Fruit fly (Drosophila melanogaster) whole organism, embryonic: ENCODE data around the gene CG8673.

Source experiments
- Atf-2 ChIP-seq: fragments of 200-800 bp; sonication (Bioruptor generic); optimal IDR thresholded peaks from 2 replicates; lab custom pipeline; 2016; ENCODE audit warnings: missing biosample characterization, missing genetic modification characterization
- Atf3 ChIP-seq: fragments of 200-800 bp; sonication (Bioruptor generic); optimal IDR thresholded peaks from 3 replicates; lab custom pipeline; 2016; ENCODE audit warnings: missing biosample characterization, missing genetic modification characterization
- B-H1 ChIP-seq: fragments of 200-800 bp; sonication (Bioruptor generic); IDR thresholded peaks from 3 replicates; pipeline ENCODE4 v1.3.6; 2022; ENCODE audit warnings: missing biosample characterization, missing genetic modification characterization
- CG10267 ChIP-seq: fragments of 200-800 bp; sonication (Bioruptor generic); optimal IDR thresholded peaks from 2 replicates; lab custom pipeline; 2018; ENCODE audit warnings: missing biosample characterization, mild to moderate bottlenecking, missing genetic modification characterization, moderate library complexity
- CG10321 ChIP-seq: fragments of 200-800 bp; sonication (Bioruptor generic); IDR thresholded peaks from 2 replicates; pipeline ENCODE4 v1.3.6; 2022; ENCODE audit warnings: missing biosample characterization, missing genetic modification characterization
- CG10654 ChIP-seq: fragments of 200-800 bp; sonication (Bioruptor generic); optimal IDR thresholded peaks from 2 replicates; lab custom pipeline; 2016; ENCODE audit warnings: missing biosample characterization, missing genetic modification characterization
- CG11504 ChIP-seq: fragments of 200-800 bp; sonication (Bioruptor generic); optimal IDR thresholded peaks from 3 replicates; lab custom pipeline; 2019; ENCODE audit warnings: missing biosample characterization, mild to moderate bottlenecking, missing genetic modification characterization, moderate library complexity
- CG11560 ChIP-seq: fragments of 200-800 bp; sonication (Bioruptor generic); IDR thresholded peaks from 3 replicates; pipeline ENCODE4 v1.3.6; 2022; ENCODE audit warnings: missing biosample characterization, missing genetic modification characterization
- CG11695 ChIP-seq: fragments of 200-800 bp; sonication (Bioruptor generic); IDR thresholded peaks from 3 replicates; pipeline ENCODE4 v1.3.6; 2022; ENCODE audit warnings: missing biosample characterization, missing genetic modification characterization
- CG11723 ChIP-seq: fragments of 200-800 bp; sonication (Bioruptor generic); optimal IDR thresholded peaks from 2 replicates; lab custom pipeline; 2017; ENCODE audit warnings: missing biosample characterization, mild to moderate bottlenecking, missing genetic modification characterization
- CG12071 ChIP-seq: fragments of 200-800 bp; sonication (Bioruptor generic); optimal IDR thresholded peaks from 3 replicates; lab custom pipeline; 2018; ENCODE audit warnings: missing biosample characterization, mild to moderate bottlenecking, missing genetic modification characterization
- CG12236 ChIP-seq: fragments of 200-800 bp; sonication (Bioruptor generic); optimal IDR thresholded peaks from 2 replicates; lab custom pipeline; 2016; ENCODE audit warnings: missing biosample characterization, missing genetic modification characterization
- CG14710 ChIP-seq: fragments of 200-800 bp; sonication (Bioruptor generic); optimal IDR thresholded peaks from 3 replicates; lab custom pipeline; 2019; ENCODE audit warnings: missing biosample characterization, mild to moderate bottlenecking, missing genetic modification characterization, moderate library complexity
- CG15073 ChIP-seq: fragments of 200-800 bp; sonication (Bioruptor generic); optimal IDR thresholded peaks from 2 replicates; lab custom pipeline; 2016; ENCODE audit warnings: missing biosample characterization, missing genetic modification characterization
- CG1603 ChIP-seq: fragments of 200-800 bp; sonication (Bioruptor generic); optimal IDR thresholded peaks from 2 replicates; lab custom pipeline; 2019; ENCODE audit warnings: missing biosample characterization, mild to moderate bottlenecking, missing genetic modification characterization, moderate library complexity
- CG16815 ChIP-seq: fragments of 200-800 bp; sonication (Bioruptor generic); optimal IDR thresholded peaks from 3 replicates; lab custom pipeline; 2017; ENCODE audit warnings: missing biosample characterization, mild to moderate bottlenecking, missing genetic modification characterization
- CG2889 ChIP-seq: fragments of 200-800 bp; sonication (Bioruptor generic); IDR thresholded peaks from 3 replicates; pipeline ENCODE4 v1.3.6; 2022; ENCODE audit warnings: missing biosample characterization, missing genetic modification characterization
- CG32767 ChIP-seq: fragments of 200-800 bp; sonication (Bioruptor generic); IDR thresholded peaks from 2 replicates; pipeline ENCODE4 v1.3.6; 2022; ENCODE audit warnings: missing biosample characterization, missing genetic modification characterization
- CG3847 ChIP-seq: fragments of 200-800 bp; sonication (Bioruptor generic); IDR thresholded peaks from 2 replicates; pipeline ENCODE4 v1.3.6; 2022; ENCODE audit warnings: missing biosample characterization, missing genetic modification characterization
- CG42726 ChIP-seq: fragments of 200-800 bp; sonication (Bioruptor generic); IDR thresholded peaks from 2 replicates; pipeline ENCODE4 v1.3.6; 2022; ENCODE audit warnings: missing biosample characterization, missing genetic modification characterization; ENCODE audit not compliant: partially characterized antibody
- CG4360 ChIP-seq: fragments of 200-800 bp; sonication (Bioruptor generic); IDR thresholded peaks from 2 replicates; pipeline ENCODE4 v1.3.6; 2022; ENCODE audit warnings: missing biosample characterization, missing genetic modification characterization
- CG6791 ChIP-seq: fragments of 200-800 bp; sonication (Bioruptor generic); IDR thresholded peaks from 3 replicates; pipeline ENCODE4 v1.3.6; 2022; ENCODE audit warnings: missing biosample characterization, missing genetic modification characterization; ENCODE audit not compliant: partially characterized antibody
- CG6854 ChIP-seq: fragments of 200-800 bp; sonication (Bioruptor generic); optimal IDR thresholded peaks from 3 replicates; lab custom pipeline; 2017; ENCODE audit warnings: missing biosample characterization, mild to moderate bottlenecking, missing genetic modification characterization
- CG7271 ChIP-seq: fragments of 200-800 bp; sonication (Bioruptor generic); optimal IDR thresholded peaks from 2 replicates; lab custom pipeline; 2018; ENCODE audit warnings: missing biosample characterization, mild to moderate bottlenecking, missing genetic modification characterization, moderate library complexity
- CG8388 ChIP-seq: fragments of 200-800 bp; sonication (Bioruptor generic); optimal IDR thresholded peaks from 2 replicates; lab custom pipeline; 2019; ENCODE audit warnings: missing biosample characterization, mild to moderate bottlenecking, missing genetic modification characterization, moderate library complexity
- CG8478 ChIP-seq: fragments of >200 bp; optimal IDR thresholded peaks from 2 replicates; lab custom pipeline; 2018
- CG8924 ChIP-seq: fragments of 200-800 bp; optimal IDR thresholded peaks from 3 replicates; lab custom pipeline; 2019; ENCODE audit warnings: missing biosample characterization, mild to moderate bottlenecking, missing genetic modification characterization, moderate library complexity
- CG9876 ChIP-seq: fragments of 200-800 bp; sonication (Bioruptor generic); optimal IDR thresholded peaks from 2 replicates; lab custom pipeline; 2016; ENCODE audit warnings: missing biosample characterization, missing genetic modification characterization
- D ChIP-seq, 2 experiments: fragments of 200-800 bp in 1 of 2; fragments of >200 bp in 1 of 2; sonication (Bioruptor generic) in 1 of 2; optimal IDR thresholded peaks; 2 replicates in 1 of 2; 3 replicates in 1 of 2; lab custom pipeline; 2017; ENCODE audit warnings: mild to moderate bottlenecking in 1 of 2, missing biosample characterization in 1 of 2, missing genetic modification characterization in 1 of 2, missing genetic modification reagents in 1 of 2
- Dp ChIP-seq: fragments of 200-800 bp; sonication (Bioruptor generic); optimal IDR thresholded peaks from 2 replicates; lab custom pipeline; 2018; ENCODE audit warnings: missing biosample characterization, mild to moderate bottlenecking, missing genetic modification characterization, moderate library complexity
- E2f1 ChIP-seq: fragments of 200-800 bp; sonication (Bioruptor generic); IDR thresholded peaks from 2 replicates; pipeline ENCODE4 v1.3.6; 2022; ENCODE audit warnings: missing biosample characterization, missing genetic modification characterization
- E2f2 ChIP-seq: fragments of 200-800 bp; sonication (Bioruptor generic); IDR thresholded peaks from 2 replicates; pipeline ENCODE4 v1.3.6; 2022; ENCODE audit warnings: missing biosample characterization, missing genetic modification characterization
- ERR ChIP-seq: fragments of 200-800 bp; sonication (Bioruptor generic); optimal IDR thresholded peaks from 2 replicates; lab custom pipeline; 2016; ENCODE audit warnings: missing biosample characterization, missing genetic modification characterization
- Fer3 ChIP-seq: fragments of 200-800 bp; sonication (Bioruptor generic); optimal IDR thresholded peaks from 2 replicates; lab custom pipeline; 2018; ENCODE audit warnings: missing biosample characterization, mild to moderate bottlenecking, missing genetic modification characterization, moderate library complexity
- GATAe ChIP-seq: fragments of 200-800 bp; sonication (Bioruptor generic); conservative IDR thresholded peaks from 2 replicates; pipeline ENCODE4 v1.3.6; 2022; ENCODE audit warnings: missing biosample characterization, missing genetic modification characterization
- Hr78 ChIP-seq, 2 experiments: fragments of 200-800 bp in 1 of 2; fragments of >200 bp in 1 of 2; sonication (Bioruptor generic) in 1 of 2; optimal IDR thresholded peaks; 2 replicates each; lab custom pipeline; 2017 to 2019; ENCODE audit warnings: missing biosample characterization in 2 of 2, missing genetic modification characterization in 2 of 2, mild to moderate bottlenecking in 1 of 2, moderate library complexity in 1 of 2
- Kr ChIP-seq: fragments of 200-800 bp; sonication (Bioruptor generic); optimal IDR thresholded peaks from 2 replicates; lab custom pipeline; 2017; ENCODE audit warnings: missing biosample characterization, mild to moderate bottlenecking, missing genetic modification characterization
- Nf-YC ChIP-seq: fragments of 200-800 bp; optimal IDR thresholded peaks from 3 replicates; lab custom pipeline; 2019; ENCODE audit warnings: missing biosample characterization, mild to moderate bottlenecking, missing genetic modification characterization, moderate library complexity
- Sox100B ChIP-seq: fragments of 200-800 bp; sonication (Bioruptor generic); optimal IDR thresholded peaks from 3 replicates; lab custom pipeline; 2018; ENCODE audit warnings: missing biosample characterization, mild to moderate bottlenecking, missing genetic modification characterization
- btn ChIP-seq: fragments of 200-800 bp; sonication (Bioruptor generic); optimal IDR thresholded peaks from 2 replicates; lab custom pipeline; 2016; ENCODE audit warnings: missing biosample characterization, missing genetic modification characterization
- ci ChIP-seq: fragments of 200-800 bp; sonication (Bioruptor generic); IDR thresholded peaks from 3 replicates; pipeline ENCODE4 v1.3.6; 2022; ENCODE audit warnings: missing biosample characterization, missing genetic modification characterization
- exex ChIP-seq: fragments of 200-800 bp; sonication (Bioruptor generic); optimal IDR thresholded peaks from 4 replicates; lab custom pipeline; 2018; ENCODE audit warnings: missing biosample characterization, mild to moderate bottlenecking, missing genetic modification characterization, moderate library complexity
- gce ChIP-seq: fragments of 200-800 bp; sonication (Bioruptor generic); IDR thresholded peaks from 3 replicates; pipeline ENCODE4 v1.3.6; 2022; ENCODE audit warnings: missing biosample characterization, missing genetic modification characterization
- gfzf ChIP-seq: fragments of 200-800 bp; sonication (Bioruptor generic); optimal IDR thresholded peaks from 2 replicates; lab custom pipeline; 2016; ENCODE audit warnings: missing biosample characterization, mild to moderate bottlenecking, missing genetic modification characterization, moderate library complexity
- nom ChIP-seq: fragments of 200-800 bp; sonication (Bioruptor generic); optimal IDR thresholded peaks from 2 replicates; lab custom pipeline; 2017; ENCODE audit warnings: missing biosample characterization, missing genetic modification characterization, mild to moderate bottlenecking, moderate library complexity, missing genetic modification reagents
- onecut ChIP-seq: fragments of 200-800 bp; sonication (Bioruptor generic); IDR thresholded peaks from 2 replicates; pipeline ENCODE4 v1.3.6; 2022; ENCODE audit warnings: missing biosample characterization, missing genetic modification characterization
- pzg ChIP-seq: fragments of 200-800 bp; sonication (Bioruptor generic); optimal IDR thresholded peaks from 3 replicates; lab custom pipeline; 2018; ENCODE audit warnings: missing biosample characterization, mild to moderate bottlenecking, missing genetic modification characterization, moderate library complexity
- sob ChIP-seq: fragments of 200-800 bp; sonication (Bioruptor generic); IDR thresholded peaks from 2 replicates; pipeline ENCODE4 v1.3.6; 2022; ENCODE audit warnings: missing biosample characterization, missing genetic modification characterization
- sqz ChIP-seq: fragments of 200-800 bp; sonication (Bioruptor generic); optimal IDR thresholded peaks from 3 replicates; lab custom pipeline; 2018; ENCODE audit warnings: missing biosample characterization, mild to moderate bottlenecking, missing genetic modification characterization
- ssp ChIP-seq: fragments of 200-800 bp; sonication (Bioruptor generic); IDR thresholded peaks from 2 replicates; pipeline ENCODE4 v1.3.6; 2022; ENCODE audit warnings: missing biosample characterization, missing genetic modification characterization
- yki ChIP-seq: fragments of >200 bp; optimal IDR thresholded peaks from 3 replicates; lab custom pipeline; 2018

The CG8673 gene

DNA sequence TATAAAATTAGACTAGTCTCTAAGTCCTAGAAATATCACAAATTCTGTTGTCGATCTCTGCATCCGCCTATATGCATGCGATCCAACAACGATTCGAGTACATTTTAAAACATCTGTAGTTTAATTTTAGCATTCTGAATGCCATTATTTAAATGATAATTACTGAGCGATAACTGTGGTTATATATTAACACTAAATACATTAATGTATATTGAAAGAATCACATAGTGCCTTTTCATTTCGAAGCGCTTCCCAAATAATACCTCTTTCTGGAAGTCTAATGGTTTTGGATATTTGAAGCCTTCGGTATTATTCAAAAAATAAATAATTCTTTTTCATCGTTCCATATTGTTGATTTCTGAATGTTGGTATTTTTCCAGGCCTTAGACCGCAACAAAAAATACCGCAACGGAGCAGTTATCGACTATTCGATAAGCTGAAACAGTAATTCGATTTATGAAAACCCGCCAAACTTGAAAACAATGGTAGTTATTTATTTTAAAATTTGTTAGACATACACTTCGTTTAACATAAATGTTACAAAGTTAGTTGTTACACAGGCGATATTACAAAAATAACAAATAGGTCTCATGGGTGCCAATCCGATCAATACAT is 9.8 kb downstream of the CG8673 start (continued):
- TF ChIP-seq Kr (GFP tag; lab: Kevin White, UChicago) (no peak), CG11723 (GFP tag; lab: Kevin White, UChicago) (no peak), Atf3 (GFP tag; lab: Kevin White, UChicago) (no peak), GATAe (GFP tag; lab: Robert Waterston, UW) (no peak), exex (tag; lab: Kevin White, UChicago) (no peak), Hr78 (GFP tag; optimal IDR thresholded peaks at IDR 0.05; lab: Kevin White, UChicago) (no peak), btn (GFP tag; lab: Kevin White, UChicago) (no peak), pzg (GFP tag; lab: Kevin White, UChicago) (peak; percentile 78), CG7271 (tag; lab: Kevin White, UChicago) (no peak), yki (lab: Kevin White, UChicago) (no peak), CG16815 (GFP tag; lab: Kevin White, UChicago) (no peak), gce (GFP tag; lab: Robert Waterston, UW) (no peak), Sox100B (GFP tag; lab: Kevin White, UChicago) (no peak), CG11560 (tag; lab: Robert Waterston, UW) (peak; percentile 98), gfzf (GFP tag; lab: Kevin White, UChicago) (peak; percentile 70), CG32767 (GFP tag; lab: Robert Waterston, UW) (no peak), CG2889 (GFP tag; lab: Robert Waterston, UW) (no peak), Dp (GFP tag; lab: Kevin White, UChicago) (peak; percentile 94), CG4360 (no peak), CG3847 (GFP tag; lab: Robert Waterston, UW) (no peak), ci (GFP tag; lab: Robert Waterston, UW) (no peak), ERR (GFP tag; lab: Kevin White, UChicago) (no peak), CG15073 (GFP tag; lab: Kevin White, UChicago) (no peak), E2f2 (GFP tag; lab: Robert Waterston, UW) (peak; percentile 94), CG8924 (tag; lab: Kevin White, UChicago) (no peak), sob (GFP tag; lab: Robert Waterston, UW) (no peak), CG11695 (GFP tag; lab: Robert Waterston, UW) (no peak), ssp (no peak), CG10654 (GFP tag; lab: Kevin White, UChicago) (no peak), onecut (no peak), CG10321 (GFP tag; lab: Robert Waterston, UW) (no peak), CG8388 (GFP tag; lab: Kevin White, UChicago) (no peak), CG6791 (GFP tag; lab: Robert Waterston, UW) (no peak), B-H1 (no peak), E2f1 (GFP tag; lab: Robert Waterston, UW) (no peak), nom (GFP tag; lab: Kevin White, UChicago) (no peak), sqz (GFP tag; lab: Kevin White, UChicago) (no peak), Atf-2 (GFP tag; lab: Kevin White, UChicago) (no peak), CG42726 (GFP tag; lab: Robert Waterston, UW) (no peak), D (optimal IDR thresholded peaks at IDR 0.05; lab: Kevin White, UChicago) (no peak), D (GFP tag; optimal IDR thresholded peaks at IDR 0.05; lab: Kevin White, UChicago) (no peak), CG6854 (no peak), CG12071 (GFP tag; lab: Kevin White, UChicago) (no peak), Fer3 (tag; lab: Kevin White, UChicago) (no peak), CG1603 (tag; lab: Kevin White, UChicago) (peak; percentile 98), CG11504 (tag; lab: Kevin White, UChicago) (no peak), CG10267 (tag; lab: Kevin White, UChicago) (peak; percentile 21), CG9876 (no peak), CG14710 (tag; lab: Kevin White, UChicago) (peak; percentile 57), CG12236 (GFP tag; lab: Kevin White, UChicago) (no peak), CG8478 (no peak), Nf-YC (no peak)
